Worm (Caenorhabditis elegans): ENCODE results near the gene srz-29.
"Not testable (repeated sequence)": the region's sequence is repeated elsewhere in the genome, so short reads cannot be mapped to it uniquely, and the experiment has no call there.

Gene srz-29

ce11 chrIV:13664090-13664489 is 18.4 kb upstream of the srz-29 start, which contains the start of gene Y45F10C.4:
Gene Y45F10C.4 (minus strand): TSS chrIV:13664190.
- TF ChIP-seq ZK546.5 (tag; optimal IDR thresholded peaks at IDR 0.05): no peak
- no peak for TF ChIP-seq jun-1 (tag; optimal IDR thresholded peaks at IDR 0.05)
- TF ChIP-seq eor-1 (tag; optimal IDR thresholded peaks at IDR 0.05): no peak
- no peak for TF ChIP-seq ama-1 (optimal IDR thresholded peaks at IDR 0.05)
- no peak for TF ChIP-seq nhr-23 (tag; optimal IDR thresholded peaks at IDR 0.05)
- no peak for TF ChIP-seq pqm-1 (tag; optimal IDR thresholded peaks at IDR 0.05)
- TF ChIP-seq ceh-28 (tag; optimal IDR thresholded peaks at IDR 0.05): no peak

- TF ChIP-seq fos-1, nhr-23, daf-12 (tag; optimal IDR thresholded peaks at IDR 0.05): not testable (repeated sequence)
Measured at ce11 chrIV:13662570-13662969, 16.8 kb upstream of the srz-29 start, which contains the start of gene Y45F10C.2. Gene Y45F10C.2 (minus strand): TSS chrIV:13662670.

- not testable (repeated sequence) for TF ChIP-seq ama-1 (optimal IDR thresholded peaks at IDR 0.05); nhr-237 (tag; optimal IDR thresholded peaks at IDR 0.05); pqm-1 (tag; optimal IDR thresholded peaks at IDR 0.05)
Measured at ce11 chrIV:13659449-13659848, 13.7 kb upstream of the srz-29 start, which contains the start of gene Y45F10C.1. Gene Y45F10C.1 (minus strand): TSS chrIV:13659549.

ce11 chrIV:13652023-13652422 is 6.3 kb upstream of the srz-29 start, which contains the start of gene Y45F10C.6:
Gene Y45F10C.6 (plus strand): TSS chrIV:13652323.
- not testable (repeated sequence) for TF ChIP-seq ceh-28 (tag; optimal IDR thresholded peaks at IDR 0.05); lsy-12 (tag; optimal IDR thresholded peaks at IDR 0.05); unc-62 (GFP tag; optimal IDR thresholded peaks at IDR 0.05)

ce11 chrIV:13651411-13651810 is 5.7 kb upstream of the srz-29 start, which contains the start of gene C08F11.12:
Gene C08F11.12 (minus strand): TSS chrIV:13651511.
- not testable (repeated sequence) for TF ChIP-seq pqm-1, fos-1, mdl-1 (tag; optimal IDR thresholded peaks at IDR 0.05)

- TF ChIP-seq nhr-43 (tag; optimal IDR thresholded peaks at IDR 0.05; ENCODE audit: poor library complexity, severe bottlenecking): no peak
- no peak for TF ChIP-seq fkh-10 (GFP tag; optimal IDR thresholded peaks at IDR 0.05)
- TF ChIP-seq pha-4 (tag; optimal IDR thresholded peaks at IDR 0.05): no peak
- TF ChIP-seq ztf-4 (tag; optimal IDR thresholded peaks at IDR 0.05): no peak
- no peak for TF ChIP-seq jun-1 (tag; optimal IDR thresholded peaks at IDR 0.05)
- no peak for TF ChIP-seq ama-1 (optimal IDR thresholded peaks at IDR 0.05)
- no peak for TF ChIP-seq nhr-237 (tag; optimal IDR thresholded peaks at IDR 0.05)
- TF ChIP-seq R02D3.7 (tag; optimal IDR thresholded peaks at IDR 0.05): no peak
- no peak for TF ChIP-seq ceh-9 (tag; optimal IDR thresholded peaks at IDR 0.05)
- no peak for TF ChIP-seq egl-5 (tag; optimal IDR thresholded peaks at IDR 0.05)
- TF ChIP-seq nhr-12 (tag; optimal IDR thresholded peaks at IDR 0.05): no peak
- TF ChIP-seq snpc-4 (tag; optimal IDR thresholded peaks at IDR 0.05): no peak
- no peak for TF ChIP-seq lin-39 (tag; optimal IDR thresholded peaks at IDR 0.05)
- no peak for TF ChIP-seq skn-1 (tag; optimal IDR thresholded peaks at IDR 0.05)
- TF ChIP-seq fkh-2 (tag; optimal IDR thresholded peaks at IDR 0.05): no peak
- no peak for TF ChIP-seq nhr-67 (tag; optimal IDR thresholded peaks at IDR 0.05)
- TF ChIP-seq tbx-2 (tag; optimal IDR thresholded peaks at IDR 0.05): no peak
- TF ChIP-seq ztf-11 (tag; optimal IDR thresholded peaks at IDR 0.05): no peak
Measured at ce11 chrIV:13650238-13650637, 4.5 kb upstream of the srz-29 start, which contains the start of gene C08F11.17. Gene C08F11.17 (minus strand): TSS chrIV:13650338.

- TF ChIP-seq nfya-1 (tag; optimal IDR thresholded peaks at IDR 0.05; ENCODE audit: insufficient read depth): no peak
- no peak for TF ChIP-seq hmg-11 (tag; optimal IDR thresholded peaks at IDR 0.05)
- TF ChIP-seq ama-1 (optimal IDR thresholded peaks at IDR 0.05): no peak
- TF ChIP-seq egl-27 (tag; optimal IDR thresholded peaks at IDR 0.05): no peak
- TF ChIP-seq ztf-11 (tag; optimal IDR thresholded peaks at IDR 0.05): no peak
- no peak for TF ChIP-seq eor-1 (tag; optimal IDR thresholded peaks at IDR 0.05)
- TF ChIP-seq nhr-67 (tag; optimal IDR thresholded peaks at IDR 0.05): no peak
Measured at ce11 chrIV:13649126-13649525, 3.4 kb upstream of the srz-29 start, which contains the start of gene C08F11.10. Gene C08F11.10 (minus strand): TSS chrIV:13649226.

Measured in whole organism, L3 larva.